Worm (Caenorhabditis elegans) whole organism, mixed stage, embryonic: ENCODE data around the gene immt-1.

Experiments used
- M03D4.4 ChIP-seq: sonication (generic microtip); optimal IDR thresholded peaks from 2 replicates; lab custom pipeline; 2017; ENCODE audit warnings: mild to moderate bottlenecking, missing genetic modification characterization, missing compliant biosample characterization
- ceh-39 ChIP-seq: fragments of 150-350 bp; optimal IDR thresholded peaks from 2 replicates; lab custom pipeline; 2014; ENCODE audit warnings: missing biosample characterization, missing genetic modification characterization
- ceh-43 ChIP-seq: fragments of 200-800 bp; sonication (Bioruptor generic); optimal IDR thresholded peaks from 2 replicates; lab custom pipeline; 2018; ENCODE audit warnings: mild to moderate bottlenecking, missing genetic modification characterization, moderate library complexity, missing compliant biosample characterization
- ces-1 ChIP-seq: fragments of 150-350 bp; optimal IDR thresholded peaks from 2 replicates; lab custom pipeline; 2014; ENCODE audit warnings: missing biosample characterization, missing genetic modification reagents, missing genetic modification characterization
- cnd-1 ChIP-seq: fragments of 200-800 bp; sonication (Bioruptor generic); optimal IDR thresholded peaks from 2 replicates; lab custom pipeline; 2018; ENCODE audit warnings: mild to moderate bottlenecking, missing genetic modification characterization, missing compliant biosample characterization
- ham-2 ChIP-seq: fragments of 200-800 bp; sonication (Bioruptor generic); optimal IDR thresholded peaks from 2 replicates; lab custom pipeline; 2018; ENCODE audit warnings: mild to moderate bottlenecking, missing genetic modification characterization, missing compliant biosample characterization
- lsy-2 ChIP-seq: fragments of 150-350 bp; optimal IDR thresholded peaks from 2 replicates; lab custom pipeline; 2014; ENCODE audit warnings: missing biosample characterization, missing genetic modification characterization
- mep-1 ChIP-seq: fragments of 150-350 bp; optimal IDR thresholded peaks from 2 replicates; lab custom pipeline; 2017; ENCODE audit warnings: missing biosample characterization, missing genetic modification reagents, missing genetic modification characterization, inconsistent platforms
- nhr-12 ChIP-seq: fragments of 150-350 bp; optimal IDR thresholded peaks from 2 replicates; lab custom pipeline; 2014; ENCODE audit warnings: missing biosample characterization, missing genetic modification characterization
- snpc-4 ChIP-seq: fragments of 150-350 bp; optimal IDR thresholded peaks from 2 replicates; lab custom pipeline; 2014; ENCODE audit warnings: missing biosample characterization, missing genetic modification characterization
- tbx-8 ChIP-seq: fragments of 200-800 bp; sonication (Bioruptor generic); optimal IDR thresholded peaks from 2 replicates; lab custom pipeline; 2018; ENCODE audit warnings: mild to moderate bottlenecking, missing genetic modification characterization, moderate library complexity, missing compliant biosample characterization
- unc-120 ChIP-seq: sonication (generic microtip); optimal IDR thresholded peaks from 2 replicates; lab custom pipeline; 2017; ENCODE audit warnings: missing genetic modification characterization, missing compliant biosample characterization; ENCODE audit not compliant: poor library complexity, severe bottlenecking
- zip-8 ChIP-seq: fragments of 150-350 bp; optimal IDR thresholded peaks from 2 replicates; lab custom pipeline; 2014; ENCODE audit warnings: missing biosample characterization, missing genetic modification characterization

Gene immt-1

DNA sequence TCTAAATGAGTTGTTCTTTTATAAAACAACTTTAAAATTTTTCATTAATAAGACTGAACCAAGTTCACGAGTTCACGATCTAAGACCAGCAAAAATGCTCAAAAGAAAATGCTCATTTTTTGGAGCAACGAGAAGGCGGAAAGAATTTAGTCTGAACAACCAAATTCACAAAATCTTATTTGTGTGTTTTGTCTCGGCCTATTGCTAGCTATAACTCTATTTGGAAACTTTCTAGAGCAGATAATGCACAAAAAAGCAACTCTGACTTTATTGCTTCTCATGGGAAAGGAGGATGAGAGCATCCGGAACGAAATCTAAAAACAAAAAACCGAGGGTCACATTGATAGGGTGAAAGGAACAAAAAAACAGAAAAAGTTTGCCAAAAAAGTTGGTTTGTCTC lies 46.4 kb downstream of the immt-1 start:
- TF ChIP-seq cnd-1 (tag; lab: Kevin White, UChicago) (no peak), ham-2 (GFP tag; lab: Kevin White, UChicago) (no peak), ces-1 (peak; percentile 36), unc-120 (tag; lab: Kevin White, UChicago) (no peak), mep-1 (tag; lab: Kevin White, UChicago) (no peak), lsy-2 (tag; lab: Kevin White, UChicago) (no peak), ceh-39 (no peak)

- TF ChIP-seq snpc-4 (no peak), tbx-8 (GFP tag; lab: Kevin White, UChicago) (no peak), ceh-43 (GFP tag; lab: Kevin White, UChicago) (no peak), M03D4.4 (tag; lab: Kevin White, UChicago) (no peak), unc-120 (tag; lab: Kevin White, UChicago) (no peak), nhr-12 (no peak), mep-1 (tag; lab: Kevin White, UChicago) (no peak), zip-8 (tag; lab: Kevin White, UChicago) (no peak)
Observed at ce11 chrX:2632869-2633268, 54.1 kb downstream of the immt-1 start.
